Worm (Caenorhabditis elegans) whole organism, L2 larva: Measurements from ENCODE around the gene clc-26.

Source experiments
- alr-1 ChIP-seq: fragments of 150-350 bp; optimal IDR thresholded peaks from 2 replicates; lab custom pipeline; 2014; ENCODE audit warnings: missing biosample characterization, missing genetic modification characterization
- blmp-1 ChIP-seq: sonication (generic microtip); optimal IDR thresholded peaks from 2 replicates; lab custom pipeline; 2017; ENCODE audit warnings: missing genetic modification characterization, mild to moderate bottlenecking, missing compliant biosample characterization, antibody characterized with exemption, moderate library complexity; ENCODE audit not compliant: insufficient read depth
- crh-2 ChIP-seq: sonication (generic microtip); optimal IDR thresholded peaks from 2 replicates; lab custom pipeline; 2017; ENCODE audit warnings: missing biosample characterization, missing genetic modification characterization
- fos-1 ChIP-seq: fragments of 150-350 bp; optimal IDR thresholded peaks from 2 replicates; lab custom pipeline; 2014; ENCODE audit warnings: missing biosample characterization, missing genetic modification characterization
- nhr-237 ChIP-seq: fragments of 150-350 bp; optimal IDR thresholded peaks from 2 replicates; lab custom pipeline; 2014; ENCODE audit warnings: missing biosample characterization, missing genetic modification characterization
- skn-1 ChIP-seq: sonication (generic microtip); optimal IDR thresholded peaks from 2 replicates; lab custom pipeline; 2017; ENCODE audit warnings: missing biosample characterization, missing genetic modification characterization

ce11 chrIII:1016080-1016479, 14.8 kb downstream of the clc-26 start, which contains the start of gene Y34F4.3:
- TF ChIP-seq nhr-237 (tag; lab: Kevin White, UChicago): no peak
- no peak for TF ChIP-seq skn-1
- no peak for TF ChIP-seq crh-2
- TF ChIP-seq alr-1 (tag; lab: Kevin White, UChicago): no peak
- TF ChIP-seq fos-1 (tag; lab: Kevin White, UChicago): no peak
- TF ChIP-seq blmp-1 (tag; lab: Kevin White, UChicago): no peak
